Fruit fly (Drosophila melanogaster): ENCODE data around the gene Ho.

The Ho gene

dm6 chr3R:11661712-11662111 is 17.8 kb upstream of the Ho start:
- TF ChIP-seq h (optimal IDR thresholded peaks at IDR 0.05) (no peak), ttk (optimal IDR thresholded peaks at IDR 0.05) (no peak), psq (optimal IDR thresholded peaks at IDR 0.05) (no peak), Sin3A (optimal IDR thresholded peaks at IDR 0.05) (no peak), Myc (optimal IDR thresholded peaks at IDR 0.05) (no peak), insv (optimal IDR thresholded peaks at IDR 0.05) (no peak)

- TF ChIP-seq Sin3A (optimal IDR thresholded peaks at IDR 0.05) (no peak), ttk (optimal IDR thresholded peaks at IDR 0.05) (no peak), h (optimal IDR thresholded peaks at IDR 0.05) (no peak)
Observed at dm6 chr3R:11662617-11663016, 16.9 kb upstream of the Ho start.

- TF ChIP-seq Sin3A (optimal IDR thresholded peaks at IDR 0.05): no peak
- TF ChIP-seq h (optimal IDR thresholded peaks at IDR 0.05): no peak
- TF ChIP-seq Myc (optimal IDR thresholded peaks at IDR 0.05): no peak
- no peak for TF ChIP-seq psq (optimal IDR thresholded peaks at IDR 0.05)
- TF ChIP-seq insv (optimal IDR thresholded peaks at IDR 0.05): no peak
- TF ChIP-seq ttk (optimal IDR thresholded peaks at IDR 0.05): no peak
Observed at dm6 chr3R:11663441-11663840, 16.1 kb upstream of the Ho start.

dm6 chr3R:11665508-11665907 is 14.0 kb upstream of the Ho start:
- no peak for TF ChIP-seq ttk (optimal IDR thresholded peaks at IDR 0.05)
- TF ChIP-seq h (optimal IDR thresholded peaks at IDR 0.05): no peak
- TF ChIP-seq insv (optimal IDR thresholded peaks at IDR 0.05): no peak
- TF ChIP-seq psq (optimal IDR thresholded peaks at IDR 0.05): no peak
- TF ChIP-seq Myc (optimal IDR thresholded peaks at IDR 0.05): no peak
- TF ChIP-seq Sin3A (optimal IDR thresholded peaks at IDR 0.05): no peak

- TF ChIP-seq psq (optimal IDR thresholded peaks at IDR 0.05) (no peak), ttk (optimal IDR thresholded peaks at IDR 0.05) (no peak), h (optimal IDR thresholded peaks at IDR 0.05) (no peak), Sin3A (optimal IDR thresholded peaks at IDR 0.05) (no peak), insv (optimal IDR thresholded peaks at IDR 0.05) (no peak), Myc (optimal IDR thresholded peaks at IDR 0.05) (no peak)
Observed at dm6 chr3R:11665925-11666687, 13.4 kb upstream of the Ho start.

dm6 chr3R:11669017-11669953 is 10.3 kb upstream of the Ho start:
- TF ChIP-seq Myc (optimal IDR thresholded peaks at IDR 0.05) (no peak), h (optimal IDR thresholded peaks at IDR 0.05) (no peak), psq (optimal IDR thresholded peaks at IDR 0.05) (no peak), ttk (optimal IDR thresholded peaks at IDR 0.05) (no peak), Sin3A (optimal IDR thresholded peaks at IDR 0.05) (no peak), insv (optimal IDR thresholded peaks at IDR 0.05) (no peak)

- TF ChIP-seq ttk (optimal IDR thresholded peaks at IDR 0.05) (no peak), h (optimal IDR thresholded peaks at IDR 0.05) (no peak), psq (optimal IDR thresholded peaks at IDR 0.05) (no peak), insv (optimal IDR thresholded peaks at IDR 0.05) (no peak), Myc (optimal IDR thresholded peaks at IDR 0.05) (no peak), Sin3A (optimal IDR thresholded peaks at IDR 0.05) (no peak)
Observed at dm6 chr3R:11669954-11670347, 9.6 kb upstream of the Ho start.

- TF ChIP-seq Myc (optimal IDR thresholded peaks at IDR 0.05) (no peak), insv (optimal IDR thresholded peaks at IDR 0.05) (no peak), psq (optimal IDR thresholded peaks at IDR 0.05) (no peak), h (optimal IDR thresholded peaks at IDR 0.05) (no peak), ttk (optimal IDR thresholded peaks at IDR 0.05) (no peak), Sin3A (optimal IDR thresholded peaks at IDR 0.05) (no peak)
Observed at dm6 chr3R:11670888-11671287, 8.7 kb upstream of the Ho start.

dm6 chr3R:11671784-11672183 is 7.8 kb upstream of the Ho start:
- TF ChIP-seq psq (optimal IDR thresholded peaks at IDR 0.05) (no peak), insv (optimal IDR thresholded peaks at IDR 0.05) (no peak), Sin3A (optimal IDR thresholded peaks at IDR 0.05) (no peak), ttk (optimal IDR thresholded peaks at IDR 0.05) (no peak), Myc (optimal IDR thresholded peaks at IDR 0.05) (no peak), h (optimal IDR thresholded peaks at IDR 0.05) (no peak)

- TF ChIP-seq ttk (optimal IDR thresholded peaks at IDR 0.05) (no peak), insv (optimal IDR thresholded peaks at IDR 0.05) (no peak), h (optimal IDR thresholded peaks at IDR 0.05) (no peak), Sin3A (optimal IDR thresholded peaks at IDR 0.05) (no peak), Myc (optimal IDR thresholded peaks at IDR 0.05) (no peak), psq (optimal IDR thresholded peaks at IDR 0.05) (no peak)
Observed at dm6 chr3R:11673955-11674663, 5.4 kb upstream of the Ho start, which contains the start of gene CG14715. CG14715 (plus strand) TSS chr3R:11674221.

dm6 chr3R:11678016-11678415 is 1.5 kb upstream of the Ho start, which contains the start of gene CG18476:
CG18476 (minus strand) TSS chr3R:11678116.
- no peak for TF ChIP-seq ttk (optimal IDR thresholded peaks at IDR 0.05)
- TF ChIP-seq psq (optimal IDR thresholded peaks at IDR 0.05): no peak
- no peak for TF ChIP-seq Myc (optimal IDR thresholded peaks at IDR 0.05)
- TF ChIP-seq insv (optimal IDR thresholded peaks at IDR 0.05): no peak
- TF ChIP-seq Sin3A (optimal IDR thresholded peaks at IDR 0.05): no peak
- TF ChIP-seq h (optimal IDR thresholded peaks at IDR 0.05): no peak

All from Kc167 (cell line).